Fruit fly (Drosophila melanogaster): ENCODE results near the gene mub.

mub gene

DNA sequence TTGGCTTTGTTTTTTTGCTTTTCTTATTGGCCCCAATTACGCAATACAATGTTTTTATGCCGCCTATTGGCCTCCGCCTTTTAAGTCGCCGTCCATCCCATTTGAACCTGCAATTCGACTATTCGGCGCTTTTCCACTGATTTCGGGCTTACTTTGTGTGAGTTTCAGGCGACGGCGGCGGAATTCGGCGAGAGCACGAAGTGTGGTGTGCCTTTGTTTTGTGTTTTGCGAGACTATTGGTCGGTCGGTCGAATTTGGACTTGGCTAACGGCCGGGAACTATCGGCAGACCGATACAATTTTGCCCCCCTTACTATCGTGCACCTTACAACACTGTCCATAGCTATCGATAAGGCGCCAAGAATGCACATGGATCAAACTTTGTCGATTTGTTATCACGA lies 3.5 kb upstream of the mub start, which contains the start of gene P5CDh1:
TSS of gene P5CDh1 (minus strand) at position 278 of the 400 bp plus-strand sequence.
- peak; percentile 61; the same call in 2 of the 3 replicates for TF ChIP-seq zfh1 (GFP tag; IDR thresholded peaks at IDR 0.05)
- TF ChIP-seq dysf (GFP tag; IDR thresholded peaks at IDR 0.05): peak; percentile 48; the same call in 1 of the 3 replicates
- no peak for TF ChIP-seq CG2678 (tag; optimal IDR thresholded peaks at IDR 0.05)
- TF ChIP-seq caup (GFP tag; optimal IDR thresholded peaks at IDR 0.05; ENCODE audit: severe bottlenecking): peak; percentile 50
- TF ChIP-seq CG18764 (GFP tag; optimal IDR thresholded peaks at IDR 0.05): no peak
- no peak for TF ChIP-seq bowl (GFP tag; IDR thresholded peaks at IDR 0.05)
- no peak for TF ChIP-seq ab (GFP tag; optimal IDR thresholded peaks at IDR 0.05)
- peak; percentile 41 for TF ChIP-seq ind (GFP tag; optimal IDR thresholded peaks at IDR 0.05)
- TF ChIP-seq Jarid2 (GFP tag; optimal IDR thresholded peaks at IDR 0.05): peak; percentile 28
- TF ChIP-seq shn (GFP tag; optimal IDR thresholded peaks at IDR 0.05): peak; percentile 33
- no peak for TF ChIP-seq HLHmδ (GFP tag; optimal IDR thresholded peaks at IDR 0.05)
- no peak for TF ChIP-seq sisA (GFP tag; IDR thresholded peaks at IDR 0.05)
- TF ChIP-seq CG13775 (GFP tag; optimal IDR thresholded peaks at IDR 0.05): no peak
- no peak for TF ChIP-seq zen (tag; optimal IDR thresholded peaks at IDR 0.05)
- peak; percentile 37 for TF ChIP-seq CTCF (GFP tag; optimal IDR thresholded peaks at IDR 0.05)
- TF ChIP-seq Adf1 (GFP tag; IDR thresholded peaks at IDR 0.05): no peak
- TF ChIP-seq Dref (GFP tag; IDR thresholded peaks at IDR 0.05): peak; percentile 98
- 0 out of 2 replicates have a peak, but pooled peaks have one; percentile 26 for TF ChIP-seq onecut (GFP tag; IDR thresholded peaks at IDR 0.05)
- peak; percentile 38; the same call in 1 of the 3 replicates for TF ChIP-seq CG34422 (GFP tag; IDR thresholded peaks at IDR 0.05)
- no peak for TF ChIP-seq CG4404 (GFP tag; IDR thresholded peaks at IDR 0.05)
- TF ChIP-seq nom (GFP tag; optimal IDR thresholded peaks at IDR 0.05): no peak
- no peak for TF ChIP-seq kay (GFP tag; optimal IDR thresholded peaks at IDR 0.05)
- TF ChIP-seq Scr (GFP tag; IDR thresholded peaks at IDR 0.05; ENCODE audit: partially characterized antibody): peak; percentile 86
- peak; percentile 15 for TF ChIP-seq vfl (GFP tag; optimal IDR thresholded peaks at IDR 0.05)
- TF ChIP-seq HHEX (GFP tag; optimal IDR thresholded peaks at IDR 0.05): peak; percentile 24
- no peak for TF ChIP-seq CG30020 (tag; optimal IDR thresholded peaks at IDR 0.05)
- peak; percentile 3 for TF ChIP-seq CG4854 (GFP tag; optimal IDR thresholded peaks at IDR 0.05)
- TF ChIP-seq CG10321 (GFP tag; IDR thresholded peaks at IDR 0.05): no peak
- TF ChIP-seq Deaf1 (tag; optimal IDR thresholded peaks at IDR 0.05): peak; percentile 86
- no peak for TF ChIP-seq repo (GFP tag; optimal IDR thresholded peaks at IDR 0.05)
- TF ChIP-seq Dip2 (GFP tag; IDR thresholded peaks at IDR 0.05): no peak
- peak; percentile 83 for TF ChIP-seq CG6791 (GFP tag; IDR thresholded peaks at IDR 0.05; ENCODE audit: partially characterized antibody)
- peak; percentile 13 for TF ChIP-seq Meics (GFP tag; optimal IDR thresholded peaks at IDR 0.05)
- TF ChIP-seq nmo (GFP tag; optimal IDR thresholded peaks at IDR 0.05): peak; percentile 11
- no peak for TF ChIP-seq ase (GFP tag; IDR thresholded peaks at IDR 0.05)
- TF ChIP-seq sqz (GFP tag; optimal IDR thresholded peaks at IDR 0.05): peak; percentile 72
- peak; percentile 97 for TF ChIP-seq Elba2 (GFP tag; optimal IDR thresholded peaks at IDR 0.05)
- TF ChIP-seq CkIIα-i1 (GFP tag; IDR thresholded peaks at IDR 0.05): no peak
- peak; percentile 54; the same call in 1 of the 3 replicates for TF ChIP-seq tgo (GFP tag; IDR thresholded peaks at IDR 0.05)
- TF ChIP-seq pho (GFP tag; optimal IDR thresholded peaks at IDR 0.05): peak; percentile 30
- TF ChIP-seq oc (tag; optimal IDR thresholded peaks at IDR 0.05): no peak
- TF ChIP-seq Lpt (GFP tag; optimal IDR thresholded peaks at IDR 0.05): no peak
- peak; percentile 15 for TF ChIP-seq CG8089 (GFP tag; optimal IDR thresholded peaks at IDR 0.05)
- TF ChIP-seq kah (GFP tag; optimal IDR thresholded peaks at IDR 0.05): no peak
- peak; percentile 26 for TF ChIP-seq Antp (GFP tag; optimal IDR thresholded peaks at IDR 0.05)
- TF ChIP-seq CG34224 (GFP tag; IDR thresholded peaks at IDR 0.05; ENCODE audit: partially characterized antibody): peak; percentile 87
- no peak for TF ChIP-seq Hmx (GFP tag; optimal IDR thresholded peaks at IDR 0.05)
- no peak for TF ChIP-seq so (GFP tag; IDR thresholded peaks at IDR 0.05)
- peak; percentile 8 for TF ChIP-seq PHDP (tag; optimal IDR thresholded peaks at IDR 0.05)
- TF ChIP-seq CG14710 (tag; optimal IDR thresholded peaks at IDR 0.05): peak; percentile 8
- TF ChIP-seq row (GFP tag; IDR thresholded peaks at IDR 0.05): peak; percentile 38; the same call in 2 of the 3 replicates
- TF ChIP-seq CG10654 (GFP tag; optimal IDR thresholded peaks at IDR 0.05): peak; percentile 7

Data from whole organism, embryonic.